Fruit fly (Drosophila melanogaster): ENCODE measurements around the gene CG17075.
A peak's percentile ranks its signal among the peaks of the same experiment; 100 is the strongest.

The CG17075 gene

dm6 chr2L:309177-309576 lies 41.9 kb upstream of the CG17075 start (continued):
- TF ChIP-seq prd (optimal IDR thresholded peaks at IDR 0.05) (no peak), prd (GFP tag; IDR thresholded peaks at IDR 0.05) (no peak; the same call in 2 of the 3 replicates), wek (GFP tag; optimal IDR thresholded peaks at IDR 0.05) (no peak), ATbp (GFP tag; optimal IDR thresholded peaks at IDR 0.05) (no peak), aop (GFP tag; IDR thresholded peaks at IDR 0.05) (no peak), Dp (GFP tag; optimal IDR thresholded peaks at IDR 0.05) (no peak), Xbp1 (GFP tag; optimal IDR thresholded peaks at IDR 0.05) (peak; percentile 9), klu (GFP tag; IDR thresholded peaks at IDR 0.05) (no peak), HmgZ (tag; optimal IDR thresholded peaks at IDR 0.05) (no peak), CG10209 (GFP tag; optimal IDR thresholded peaks at IDR 0.05) (no peak), CG6813 (GFP tag; optimal IDR thresholded peaks at IDR 0.05) (no peak), gcm (GFP tag; optimal IDR thresholded peaks at IDR 0.05) (no peak), CG1792 (GFP tag; optimal IDR thresholded peaks at IDR 0.05) (no peak), lov (optimal IDR thresholded peaks at IDR 0.05) (no peak), lov (GFP tag; IDR thresholded peaks at IDR 0.05) (no peak), CG7745 (tag; optimal IDR thresholded peaks at IDR 0.05) (no peak), CG32532 (GFP tag; IDR thresholded peaks at IDR 0.05) (0 out of 2 replicates have a peak, but pooled peaks have one; percentile 14), insv (GFP tag; optimal IDR thresholded peaks at IDR 0.05) (no peak), CG5953 (GFP tag; IDR thresholded peaks at IDR 0.05) (no peak), CG6272 (GFP tag; IDR thresholded peaks at IDR 0.05) (0 out of 2 replicates have a peak, but pooled peaks have one; percentile 13), ewg (GFP tag; optimal IDR thresholded peaks at IDR 0.05) (peak; percentile 6), CG7839 (tag; optimal IDR thresholded peaks at IDR 0.05) (peak; percentile 33), bigmax (GFP tag; optimal IDR thresholded peaks at IDR 0.05) (no peak), pum (GFP tag; optimal IDR thresholded peaks at IDR 0.05) (no peak), Dek (tag; optimal IDR thresholded peaks at IDR 0.05) (peak; percentile 30), CG11456 (GFP tag; IDR thresholded peaks at IDR 0.05) (0 out of 3 replicates have a peak, but pooled peaks have one; percentile 43), GATAe (GFP tag; conservative IDR thresholded peaks at IDR 0.05) (no peak), CG13775 (GFP tag; optimal IDR thresholded peaks at IDR 0.05) (no peak), CG4854 (GFP tag; optimal IDR thresholded peaks at IDR 0.05) (no peak), Bteb2 (GFP tag; optimal IDR thresholded peaks at IDR 0.05) (no peak), rib (GFP tag; IDR thresholded peaks at IDR 0.05) (no peak), NfI (GFP tag; optimal IDR thresholded peaks at IDR 0.05) (no peak), CG7786 (GFP tag; optimal IDR thresholded peaks at IDR 0.05) (peak; percentile 29), MBD-R2 (GFP tag; IDR thresholded peaks at IDR 0.05) (0 out of 2 replicates have a peak, but pooled peaks have one; percentile 7), tx (GFP tag; optimal IDR thresholded peaks at IDR 0.05) (no peak), sna (GFP tag; IDR thresholded peaks at IDR 0.05; ENCODE audit: partially characterized antibody) (no peak), CoRest (tag; optimal IDR thresholded peaks at IDR 0.05) (peak; percentile 7), HLH54F (GFP tag; optimal IDR thresholded peaks at IDR 0.05) (peak; percentile 18), Lhr (GFP tag; optimal IDR thresholded peaks at IDR 0.05) (no peak), CG17385 (GFP tag; optimal IDR thresholded peaks at IDR 0.05) (peak; percentile 28), slbo (GFP tag; IDR thresholded peaks at IDR 0.05) (no peak), CG18476 (GFP tag; optimal IDR thresholded peaks at IDR 0.05) (no peak), vvl (GFP tag; IDR thresholded peaks at IDR 0.05) (peak; percentile 12; the same call in 1 of the 2 replicates), dpn (GFP tag; optimal IDR thresholded peaks at IDR 0.05) (no peak), Nf-YC (tag; optimal IDR thresholded peaks at IDR 0.05) (no peak), zfh2 (GFP tag; optimal IDR thresholded peaks at IDR 0.05) (peak; percentile 17), lilli (GFP tag; optimal IDR thresholded peaks at IDR 0.05) (peak; percentile 36), chinmo (GFP tag; IDR thresholded peaks at IDR 0.05; ENCODE audit: partially characterized antibody) (no peak), CG1024 (GFP tag; IDR thresholded peaks at IDR 0.05) (no peak), Sry-δ (GFP tag; optimal IDR thresholded peaks at IDR 0.05) (no peak), mirr (GFP tag; optimal IDR thresholded peaks at IDR 0.05) (no peak), CG30403 (GFP tag; optimal IDR thresholded peaks at IDR 0.05) (no peak)
